Fruit fly (Drosophila melanogaster): Measurements from ENCODE around the gene CG1640.

DNA sequence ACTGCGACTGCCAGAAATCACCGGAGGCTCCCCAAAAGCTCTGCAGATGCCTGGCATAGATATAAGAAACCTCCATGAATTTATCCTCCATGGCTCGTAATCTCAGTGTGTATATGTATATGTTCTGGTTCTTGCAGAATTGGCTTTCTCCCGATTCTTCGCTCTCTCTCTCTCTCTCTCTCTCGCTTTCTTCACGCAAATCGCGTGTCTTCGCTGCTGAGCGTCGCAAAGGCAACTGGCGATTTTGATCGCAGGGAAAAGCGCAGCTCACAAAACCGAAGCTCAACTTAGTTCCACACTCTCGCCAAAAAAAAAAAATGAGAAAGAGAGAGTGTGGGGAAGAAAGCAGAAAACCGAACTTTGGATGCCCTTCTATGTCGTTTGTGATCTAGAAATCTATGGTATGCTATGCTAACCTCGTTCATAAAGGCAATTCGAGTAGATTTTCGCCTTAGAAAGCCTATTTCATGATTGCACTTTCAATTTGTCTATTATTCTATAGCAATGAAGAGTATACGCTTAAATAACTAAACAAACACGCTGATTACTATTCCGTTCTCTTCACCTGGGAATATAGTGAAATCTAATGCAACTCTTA, 41.1 kb downstream of the CG1640 start:
- no peak for TF ChIP-seq Myc (optimal IDR thresholded peaks at IDR 0.05)
- TF ChIP-seq psq (optimal IDR thresholded peaks at IDR 0.05) = no peak
- no peak for TF ChIP-seq h (optimal IDR thresholded peaks at IDR 0.05)
- TF ChIP-seq insv (optimal IDR thresholded peaks at IDR 0.05) = no peak
- no peak for TF ChIP-seq Sin3A (optimal IDR thresholded peaks at IDR 0.05)

Measured in Kc167 (cell line).